Worm (Caenorhabditis elegans) whole organism, late embryonic: ENCODE results near the gene npr-15.

Experiments used
- C08G9.2 ChIP-seq: sonication (generic microtip); optimal IDR thresholded peaks from 2 replicates; lab custom pipeline; 2016; ENCODE audit warnings: mild to moderate bottlenecking, missing genetic modification characterization, moderate library complexity, missing compliant biosample characterization
- F13H6.1 ChIP-seq: sonication (generic microtip); optimal IDR thresholded peaks from 2 replicates; lab custom pipeline; 2016; ENCODE audit warnings: missing genetic modification characterization, missing compliant biosample characterization
- K02D7.2 ChIP-seq: sonication (generic microtip); optimal IDR thresholded peaks from 2 replicates; lab custom pipeline; 2017; ENCODE audit warnings: mild to moderate bottlenecking, missing genetic modification characterization, missing compliant biosample characterization
- T23F11.4 ChIP-seq: fragments of 200-800 bp; sonication (Bioruptor generic); optimal IDR thresholded peaks from 2 replicates; lab custom pipeline; 2018; ENCODE audit warnings: mild to moderate bottlenecking, missing genetic modification characterization, missing compliant biosample characterization
- Y22D7AL.16 ChIP-seq: sonication (generic microtip); optimal IDR thresholded peaks from 2 replicates; lab custom pipeline; 2016; ENCODE audit warnings: missing genetic modification characterization, missing compliant biosample characterization
- ahr-1 ChIP-seq: sonication (generic microtip); optimal IDR thresholded peaks from 2 replicates; lab custom pipeline; 2016; ENCODE audit warnings: missing genetic modification characterization, missing compliant biosample characterization
- ama-1 ChIP-seq: fragments of 150-350 bp; optimal IDR thresholded peaks from 2 replicates; lab custom pipeline; 2014
- ceh-14 ChIP-seq: sonication (generic microtip); optimal IDR thresholded peaks from 2 replicates; lab custom pipeline; 2016; ENCODE audit warnings: missing genotype, missing genetic modification characterization, missing compliant biosample characterization
- ceh-2 ChIP-seq: sonication (generic microtip); optimal IDR thresholded peaks from 2 replicates; lab custom pipeline; 2016; ENCODE audit warnings: missing genotype, missing genetic modification characterization, missing compliant biosample characterization
- ceh-24 ChIP-seq: sonication (generic microtip); optimal IDR thresholded peaks from 2 replicates; lab custom pipeline; 2016; ENCODE audit warnings: mild to moderate bottlenecking, missing genetic modification characterization, missing compliant biosample characterization
- ceh-30 ChIP-seq: fragments of 150-350 bp; optimal IDR thresholded peaks from 2 replicates; lab custom pipeline; 2014; ENCODE audit warnings: missing biosample characterization, missing genetic modification characterization
- ceh-48 ChIP-seq: sonication (generic microtip); optimal IDR thresholded peaks from 2 replicates; lab custom pipeline; 2016; ENCODE audit warnings: missing genetic modification characterization, inconsistent platforms, missing compliant biosample characterization
- ceh-6 ChIP-seq: fragments of 200-800 bp; sonication (Bioruptor generic); optimal IDR thresholded peaks from 2 replicates; lab custom pipeline; 2018; ENCODE audit warnings: mild to moderate bottlenecking, missing genetic modification characterization, missing compliant biosample characterization
- dmd-4 ChIP-seq: sonication (generic microtip); optimal IDR thresholded peaks from 2 replicates; lab custom pipeline; 2016; ENCODE audit warnings: borderline replicate concordance, missing genetic modification characterization, missing compliant biosample characterization
- elt-2 ChIP-seq: sonication (generic microtip); optimal IDR thresholded peaks from 2 replicates; lab custom pipeline; 2016; ENCODE audit warnings: missing genetic modification reagents, missing genetic modification characterization, missing compliant biosample characterization
- elt-4 ChIP-seq: sonication (generic microtip); optimal IDR thresholded peaks from 2 replicates; lab custom pipeline; 2016; ENCODE audit warnings: missing genetic modification characterization, missing compliant biosample characterization
- ets-4 ChIP-seq: sonication (generic microtip); optimal IDR thresholded peaks from 2 replicates; lab custom pipeline; 2016; ENCODE audit warnings: missing genetic modification characterization, missing compliant biosample characterization
- fkh-10 ChIP-seq: fragments of 150-350 bp; optimal IDR thresholded peaks from 2 replicates; lab custom pipeline; 2014; ENCODE audit warnings: missing biosample characterization, missing genetic modification reagents, missing genetic modification characterization
- fkh-6 ChIP-seq: sonication (generic microtip); optimal IDR thresholded peaks from 2 replicates; lab custom pipeline; 2016; ENCODE audit warnings: missing genetic modification characterization, missing compliant biosample characterization
- gmeb-2 ChIP-seq: sonication (generic microtip); optimal IDR thresholded peaks from 2 replicates; lab custom pipeline; 2016; ENCODE audit warnings: missing genetic modification characterization, inconsistent platforms, missing compliant biosample characterization
- hlh-6 ChIP-seq: sonication (generic microtip); optimal IDR thresholded peaks from 2 replicates; lab custom pipeline; 2016; ENCODE audit warnings: missing genotype, missing genetic modification characterization, missing compliant biosample characterization
- hlh-8 ChIP-seq: sonication (generic microtip); optimal IDR thresholded peaks from 2 replicates; lab custom pipeline; 2016; ENCODE audit warnings: missing genotype, missing genetic modification characterization, missing compliant biosample characterization
- lim-6 ChIP-seq: sonication (generic microtip); optimal IDR thresholded peaks from 2 replicates; lab custom pipeline; 2016; ENCODE audit warnings: missing genetic modification characterization, missing compliant biosample characterization
- lin-11 ChIP-seq: fragments of 200-800 bp; sonication (Bioruptor generic); optimal IDR thresholded peaks from 2 replicates; lab custom pipeline; 2018; ENCODE audit warnings: mild to moderate bottlenecking, missing genetic modification characterization, missing compliant biosample characterization
- madf-2 ChIP-seq: sonication (generic microtip); optimal IDR thresholded peaks from 2 replicates; lab custom pipeline; 2017; ENCODE audit warnings: missing genetic modification characterization, missing compliant biosample characterization
- mec-3 ChIP-seq: sonication (generic microtip); optimal IDR thresholded peaks from 2 replicates; lab custom pipeline; 2016; ENCODE audit warnings: borderline replicate concordance, missing genetic modification characterization, missing compliant biosample characterization
- nfya-1 ChIP-seq: sonication (generic microtip); optimal IDR thresholded peaks from 2 replicates; lab custom pipeline; 2017; ENCODE audit warnings: missing genetic modification characterization, mild to moderate bottlenecking, missing compliant biosample characterization, antibody characterized with exemption, moderate library complexity
- nhr-11 ChIP-seq: fragments of 150-350 bp; optimal IDR thresholded peaks from 2 replicates; lab custom pipeline; 2014; ENCODE audit warnings: missing biosample characterization, missing genetic modification characterization
- nhr-232 ChIP-seq: sonication (generic microtip); optimal IDR thresholded peaks from 2 replicates; lab custom pipeline; 2016; ENCODE audit warnings: missing genetic modification characterization, missing compliant biosample characterization
- odd-2 ChIP-seq: sonication (generic microtip); optimal IDR thresholded peaks from 2 replicates; lab custom pipeline; 2017; ENCODE audit warnings: antibody characterized with exemption, mild to moderate bottlenecking, missing genetic modification characterization, missing compliant biosample characterization
- pax-1 ChIP-seq: fragments of 150-350 bp; optimal IDR thresholded peaks from 2 replicates; lab custom pipeline; 2014; ENCODE audit warnings: missing biosample characterization, missing genetic modification characterization
- pha-2 ChIP-seq: sonication (generic microtip); optimal IDR thresholded peaks from 2 replicates; lab custom pipeline; 2017; ENCODE audit warnings: mild to moderate bottlenecking, missing genetic modification characterization, missing compliant biosample characterization
- pha-4 ChIP-seq: fragments of 150-350 bp; optimal IDR thresholded peaks from 2 replicates; lab custom pipeline; 2018; ENCODE audit warnings: missing biosample characterization, missing genetic modification reagents, missing genetic modification characterization
- rnt-1 ChIP-seq: sonication (generic microtip); optimal IDR thresholded peaks from 2 replicates; lab custom pipeline; 2016; ENCODE audit warnings: missing genetic modification characterization, missing compliant biosample characterization
- syd-9 ChIP-seq: sonication (generic microtip); optimal IDR thresholded peaks from 2 replicates; lab custom pipeline; 2016; ENCODE audit warnings: mild to moderate bottlenecking, missing genetic modification characterization, moderate library complexity, missing compliant biosample characterization
- unc-3 ChIP-seq, 2 experiments: fragments of 200-800 bp in 1 of 2; sonication (Bioruptor generic) in 1 of 2; sonication (generic microtip) in 1 of 2; conservative IDR thresholded peaks in 1 of 2; optimal IDR thresholded peaks in 1 of 2; 2 replicates each; pipeline versions ENCODE4 v1.3.6 to Lab custom; 2016 to 2022; ENCODE audit warnings: missing compliant biosample characterization in 2 of 2, missing genetic modification characterization in 2 of 2, missing genetic modification reagents in 1 of 2
- unc-42 ChIP-seq: sonication (generic microtip); optimal IDR thresholded peaks from 2 replicates; lab custom pipeline; 2016; ENCODE audit warnings: missing genotype, missing genetic modification characterization, missing compliant biosample characterization
- unc-86 ChIP-seq: sonication (generic microtip); optimal IDR thresholded peaks from 2 replicates; lab custom pipeline; 2016; ENCODE audit warnings: missing genetic modification characterization, missing compliant biosample characterization
- zip-5 ChIP-seq: sonication (generic microtip); optimal IDR thresholded peaks from 2 replicates; lab custom pipeline; 2016; ENCODE audit warnings: missing genetic modification characterization, missing compliant biosample characterization

npr-15 gene

DNA sequence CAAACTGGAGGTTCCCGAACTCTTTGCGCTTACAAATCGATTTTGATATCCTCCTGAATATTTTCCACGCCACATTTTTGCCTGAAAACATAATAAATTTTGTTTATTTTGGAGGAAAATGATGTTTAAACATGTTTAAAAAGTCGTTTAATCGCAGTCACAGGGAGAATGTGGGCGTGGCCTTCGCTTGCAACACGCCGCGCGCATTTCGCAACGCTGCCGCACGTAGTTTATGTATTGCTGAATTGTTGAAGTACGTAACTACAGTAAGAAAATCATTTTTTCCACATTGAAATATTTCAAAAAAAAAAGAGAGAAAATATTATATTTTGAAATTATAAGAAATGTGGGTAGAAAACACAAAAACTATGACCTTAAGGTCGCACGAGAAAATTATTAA is 30.2 kb downstream of the npr-15 start, which contains the start of gene C46F11.4 (continued):
- TF ChIP-seq hlh-8 (tag; lab: Kevin White, UChicago), result peak; percentile 92
- TF ChIP-seq elt-2 (tag; lab: Kevin White, UChicago), result peak; percentile 96
- TF ChIP-seq fkh-10 (GFP tag; lab: Kevin White, UChicago), result peak; percentile 30
- peak; percentile 76 for TF ChIP-seq Y22D7AL.16 (tag; lab: Kevin White, UChicago)
- no peak for TF ChIP-seq ceh-30 (tag; lab: Kevin White, UChicago)
- peak; percentile 87 for TF ChIP-seq odd-2 (tag; lab: Kevin White, UChicago)
- TF ChIP-seq ets-4, result peak; percentile 23
- TF ChIP-seq unc-42 (tag; lab: Kevin White, UChicago), result peak; percentile 34
- peak; percentile 70 for TF ChIP-seq ceh-24
- no peak for TF ChIP-seq ama-1 (lab: Kevin White, UChicago)
- peak; percentile 76 for TF ChIP-seq F13H6.1 (tag; lab: Kevin White, UChicago)
- peak; percentile 78 for TF ChIP-seq ahr-1 (tag; lab: Kevin White, UChicago)
- peak; percentile 68 for TF ChIP-seq nhr-232 (tag; lab: Kevin White, UChicago)
- TF ChIP-seq elt-4 (tag; lab: Kevin White, UChicago), result no peak
- TF ChIP-seq zip-5 (tag; lab: Kevin White, UChicago), result peak; percentile 78
- peak; percentile 65 for TF ChIP-seq ceh-48 (tag; lab: Kevin White, UChicago)
- peak; percentile 84 for TF ChIP-seq ceh-6 (GFP tag; lab: Kevin White, UChicago)
- TF ChIP-seq lim-6 (tag; lab: Kevin White, UChicago), result peak; percentile 1
- no peak for TF ChIP-seq mec-3 (tag; lab: Kevin White, UChicago)
- TF ChIP-seq pha-4 (tag; lab: Kevin White, UChicago), result no peak
- TF ChIP-seq fkh-6 (tag; lab: Kevin White, UChicago), result peak; percentile 77
- peak; percentile 72 for TF ChIP-seq T23F11.4 (GFP tag; lab: Kevin White, UChicago)
- peak; percentile 83 for TF ChIP-seq unc-3 (GFP tag; conservative IDR thresholded peaks at IDR 0.05; lab: Robert Waterston, UW)
- TF ChIP-seq unc-3 (tag; optimal IDR thresholded peaks at IDR 0.05; lab: Kevin White, UChicago), result peak; percentile 84
- peak; percentile 75 for TF ChIP-seq syd-9 (tag; lab: Kevin White, UChicago)
- peak; percentile 88 for TF ChIP-seq gmeb-2 (tag; lab: Kevin White, UChicago)
- TF ChIP-seq madf-2 (tag; lab: Kevin White, UChicago), result peak; percentile 80
- TF ChIP-seq dmd-4 (tag; lab: Kevin White, UChicago), result peak; percentile 66
- peak; percentile 85 for TF ChIP-seq ceh-2 (tag; lab: Kevin White, UChicago)
- TF ChIP-seq pha-2 (tag; lab: Kevin White, UChicago), result peak; percentile 82
- peak; percentile 82 for TF ChIP-seq lin-11
- peak; percentile 70 for TF ChIP-seq C08G9.2 (tag; lab: Kevin White, UChicago)

ce11 chrIII:3657479-3657878 is 37.0 kb downstream of the npr-15 start, which contains the start of gene C46F11.5:
C46F11.5 (minus strand) TSS chrIII:3657606.
- no peak for TF ChIP-seq nhr-11 (tag; lab: Kevin White, UChicago)
- no peak for TF ChIP-seq C08G9.2 (tag; lab: Kevin White, UChicago)
- TF ChIP-seq fkh-10 (GFP tag; lab: Kevin White, UChicago), result no peak
- TF ChIP-seq nfya-1, result no peak
- no peak for TF ChIP-seq unc-86 (tag; lab: Kevin White, UChicago)
- no peak for TF ChIP-seq pax-1 (tag; lab: Kevin White, UChicago)
- no peak for TF ChIP-seq nhr-232 (tag; lab: Kevin White, UChicago)
- TF ChIP-seq elt-2 (tag; lab: Kevin White, UChicago), result no peak
- no peak for TF ChIP-seq unc-3 (GFP tag; conservative IDR thresholded peaks at IDR 0.05; lab: Robert Waterston, UW)
- TF ChIP-seq unc-3 (tag; optimal IDR thresholded peaks at IDR 0.05; lab: Kevin White, UChicago), result no peak
- no peak for TF ChIP-seq hlh-6 (tag; lab: Kevin White, UChicago)
- TF ChIP-seq ceh-14, result no peak
- TF ChIP-seq ceh-6 (GFP tag; lab: Kevin White, UChicago), result no peak
- TF ChIP-seq madf-2 (tag; lab: Kevin White, UChicago), result no peak
- no peak for TF ChIP-seq ceh-24
- TF ChIP-seq lin-11, result no peak
- TF ChIP-seq T23F11.4 (GFP tag; lab: Kevin White, UChicago), result no peak
- TF ChIP-seq pha-2 (tag; lab: Kevin White, UChicago), result no peak
- TF ChIP-seq K02D7.2 (tag; lab: Kevin White, UChicago), result no peak
- no peak for TF ChIP-seq rnt-1 (tag; lab: Kevin White, UChicago)
